Worm (Caenorhabditis elegans) whole organism, midembryonic: ENCODE measurements around the gene C33D9.3.

Experiments
- T22C8.4 ChIP-seq: fragments of 200-800 bp; sonication (Bioruptor generic); IDR thresholded peaks from 2 replicates; pipeline ENCODE4 v1.3.6; 2022; ENCODE audit warnings: missing genetic modification characterization, missing compliant biosample characterization
- cog-1 ChIP-seq: sonication (generic microtip); optimal IDR thresholded peaks from 2 replicates; lab custom pipeline; 2016; ENCODE audit warnings: missing genetic modification characterization, missing compliant biosample characterization
- flt-1 ChIP-seq: fragments of 200-800 bp; sonication (Bioruptor generic); IDR thresholded peaks from 2 replicates; pipeline ENCODE4 v1.3.6; 2022; ENCODE audit warnings: missing genetic modification characterization, missing compliant biosample characterization
- klf-2 ChIP-seq: fragments of 200-800 bp; sonication (Bioruptor generic); conservative IDR thresholded peaks from 2 replicates; pipeline ENCODE4 v1.3.6; 2022; ENCODE audit warnings: missing genetic modification reagents, missing genetic modification characterization, missing compliant biosample characterization
- med-1 ChIP-seq: sonication (generic microtip); optimal IDR thresholded peaks from 2 replicates; lab custom pipeline; 2017; ENCODE audit warnings: missing genetic modification characterization, mild to moderate bottlenecking, missing compliant biosample characterization, antibody characterized with exemption, missing genetic modification reagents; ENCODE audit not compliant: insufficient read depth
- ref-1 ChIP-seq: fragments of 200-800 bp; sonication (Bioruptor generic); conservative IDR thresholded peaks from 2 replicates; pipeline ENCODE4 v1.3.6; 2022; ENCODE audit warnings: missing genetic modification reagents, missing genetic modification characterization, missing compliant biosample characterization
- tab-1 ChIP-seq: fragments of 200-800 bp; sonication (Bioruptor generic); IDR thresholded peaks from 2 replicates; pipeline ENCODE4 v1.3.6; 2022; ENCODE audit warnings: missing genetic modification characterization, missing compliant biosample characterization
- ztf-23 ChIP-seq: fragments of 200-800 bp; sonication (Bioruptor generic); IDR thresholded peaks from 2 replicates; pipeline ENCODE4 v1.3.6; 2022; ENCODE audit warnings: missing genetic modification reagents, missing genetic modification characterization, missing compliant biosample characterization
- ztf-29 ChIP-seq: fragments of 200-800 bp; sonication (Bioruptor generic); IDR thresholded peaks from 2 replicates; pipeline ENCODE4 v1.3.6; 2022; ENCODE audit warnings: missing genetic modification reagents, missing genetic modification characterization, missing compliant biosample characterization

C33D9.3 gene

DNA sequence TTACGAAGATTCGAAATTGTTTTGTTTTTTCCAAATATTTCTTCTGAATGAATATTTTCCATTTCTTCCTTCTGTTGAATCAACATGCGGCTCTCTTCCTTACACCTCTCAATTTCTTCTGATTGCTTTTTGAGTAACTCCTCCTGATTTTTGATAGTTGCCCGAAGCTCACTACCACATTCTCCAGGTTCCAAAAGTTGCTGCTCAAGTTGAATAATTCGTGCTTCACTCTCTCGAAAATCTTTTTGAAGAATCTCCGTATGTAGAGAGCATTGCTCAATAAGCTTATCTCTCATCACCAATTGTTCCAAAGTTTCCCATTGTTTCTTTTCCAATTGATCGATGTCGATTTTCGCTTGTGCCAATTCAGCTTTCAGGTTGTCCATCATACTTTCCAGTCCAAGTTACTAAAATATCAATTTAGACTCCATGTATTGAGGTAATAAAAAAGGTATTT lies 19.9 kb downstream of the C33D9.3 start, which contains the start of gene F20C5.6:
Gene F20C5.6 (minus strand): TSS at position 407 of the 457 bp plus-strand sequence.
- TF ChIP-seq cog-1 (tag; lab: Kevin White, UChicago) = no peak
- TF ChIP-seq tab-1 = no peak
- no peak for TF ChIP-seq ztf-29 (GFP tag; lab: Robert Waterston, UW)
- no peak for TF ChIP-seq flt-1 (GFP tag; lab: Robert Waterston, UW)
- no peak for TF ChIP-seq ref-1 (GFP tag; lab: Robert Waterston, UW)
- no peak for TF ChIP-seq klf-2 (GFP tag; lab: Robert Waterston, UW)
- TF ChIP-seq med-1 (GFP tag; lab: Kevin White, UChicago) = no peak

DNA sequence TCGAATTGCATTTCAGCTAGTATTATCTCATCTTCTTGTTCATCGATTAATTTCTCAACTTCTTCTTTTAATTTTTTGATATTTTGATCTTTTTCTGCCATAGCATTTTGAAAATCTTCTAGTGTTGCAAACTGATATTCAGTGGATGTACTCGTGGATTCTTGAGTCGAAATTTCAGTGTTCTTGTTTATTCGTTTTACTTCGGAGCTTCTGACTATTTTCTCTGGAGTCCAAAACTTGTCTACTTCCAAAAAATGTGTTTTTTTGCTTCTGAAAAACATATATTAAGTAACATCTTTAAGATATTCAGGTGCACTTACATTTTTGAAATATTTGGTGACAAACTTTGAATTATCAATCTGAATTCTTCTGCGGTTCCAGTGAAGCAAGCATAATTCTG lies 23.2 kb downstream of the C33D9.3 start, which contains the start of gene F20C5.5:
Gene F20C5.5 (minus strand): TSS at position 101 of the 400 bp plus-strand sequence.
- no peak for TF ChIP-seq ztf-23 (GFP tag; lab: Robert Waterston, UW)
- no peak for TF ChIP-seq T22C8.4 (GFP tag; lab: Robert Waterston, UW)
- TF ChIP-seq tab-1 = no peak
- no peak for TF ChIP-seq flt-1 (GFP tag; lab: Robert Waterston, UW)
- no peak for TF ChIP-seq klf-2 (GFP tag; lab: Robert Waterston, UW)
- TF ChIP-seq med-1 (GFP tag; lab: Kevin White, UChicago) = no peak
- TF ChIP-seq cog-1 (tag; lab: Kevin White, UChicago) = no peak
- no peak for TF ChIP-seq ref-1 (GFP tag; lab: Robert Waterston, UW)
- TF ChIP-seq ztf-29 (GFP tag; lab: Robert Waterston, UW) = no peak

DNA sequence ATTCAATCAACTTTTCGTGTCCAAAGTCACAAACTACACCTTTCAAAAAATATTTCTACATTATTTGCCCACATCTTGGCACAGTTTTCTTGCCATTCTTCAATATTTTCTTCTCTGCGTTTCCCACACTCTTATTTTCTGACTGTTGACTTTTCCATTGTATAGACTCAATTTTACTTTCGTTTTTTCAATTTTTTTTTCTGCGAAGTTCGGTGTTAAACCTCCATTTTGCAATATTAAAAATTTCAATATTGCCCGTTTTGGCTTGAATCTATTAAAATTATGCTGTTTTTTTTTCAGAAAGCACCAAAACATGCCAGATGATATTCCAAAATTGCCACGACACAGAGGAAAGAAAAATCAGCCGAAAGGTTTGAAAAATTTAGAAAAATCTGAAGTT lies 28.1 kb downstream of the C33D9.3 start, which contains the start of gene cdc-50.B:
Gene cdc-50.B (plus strand): TSS at position 301 of the 400 bp plus-strand sequence.
- no peak for TF ChIP-seq tab-1
- no peak for TF ChIP-seq flt-1 (GFP tag; lab: Robert Waterston, UW)
- no peak for TF ChIP-seq ztf-29 (GFP tag; lab: Robert Waterston, UW)
- TF ChIP-seq cog-1 (tag; lab: Kevin White, UChicago) = no peak
- TF ChIP-seq ztf-23 (GFP tag; lab: Robert Waterston, UW) = no peak
- no peak for TF ChIP-seq klf-2 (GFP tag; lab: Robert Waterston, UW)

DNA sequence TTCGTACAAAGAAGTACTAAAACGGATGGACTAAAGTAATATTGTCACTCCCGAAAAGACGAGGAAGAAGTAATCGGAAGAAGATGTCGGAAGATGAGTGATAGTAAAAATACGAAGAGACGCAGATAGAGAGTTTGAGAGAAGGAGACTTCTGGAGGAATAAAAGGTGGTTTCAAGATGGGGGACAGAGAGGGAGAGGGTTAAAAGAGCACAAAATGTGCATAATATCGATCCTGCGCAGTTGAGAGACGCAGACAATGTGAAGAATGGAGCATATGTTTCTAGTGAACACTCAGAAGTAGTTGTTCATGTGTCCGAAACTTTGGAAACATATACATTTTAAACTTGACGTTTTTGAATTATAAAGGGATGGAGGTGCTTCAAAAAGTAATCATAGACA lies 30.2 kb downstream of the C33D9.3 start:
- TF ChIP-seq ztf-29 (GFP tag; lab: Robert Waterston, UW) (no peak), med-1 (GFP tag; lab: Kevin White, UChicago) (no peak), T22C8.4 (GFP tag; lab: Robert Waterston, UW) (peak; percentile 74), klf-2 (GFP tag; lab: Robert Waterston, UW) (no peak), ztf-23 (GFP tag; lab: Robert Waterston, UW) (no peak), flt-1 (GFP tag; lab: Robert Waterston, UW) (no peak), cog-1 (tag; lab: Kevin White, UChicago) (peak; percentile 47), ref-1 (GFP tag; lab: Robert Waterston, UW) (no peak), tab-1 (no peak)

DNA sequence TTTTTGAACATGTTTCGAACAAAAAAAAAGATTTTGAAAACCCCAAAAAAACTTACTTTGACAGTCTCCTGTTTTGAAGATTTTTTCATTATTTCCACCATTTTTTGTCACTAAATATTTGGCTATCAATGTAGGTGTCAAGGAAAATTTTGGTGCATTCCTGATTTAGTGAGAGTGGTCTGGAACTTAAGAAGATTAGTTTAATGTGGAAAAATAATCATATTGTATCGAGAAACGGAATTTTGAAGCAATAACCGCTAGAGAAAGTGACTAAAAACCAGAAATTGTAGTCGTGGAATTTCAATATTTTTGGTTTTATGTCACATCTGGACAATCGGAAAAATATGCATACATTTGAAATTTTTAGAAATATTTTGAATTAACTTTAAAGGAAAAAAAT lies 30.8 kb downstream of the C33D9.3 start, which contains the start of the genes F20C5.11 and klp-11:
Gene F20C5.11 (minus strand): TSS at position 101 of the 400 bp plus-strand sequence.
Gene klp-11 (minus strand): TSS at position 171 of the 400 bp plus-strand sequence.
- no peak for TF ChIP-seq T22C8.4 (GFP tag; lab: Robert Waterston, UW)
- TF ChIP-seq tab-1 = no peak
- no peak for TF ChIP-seq flt-1 (GFP tag; lab: Robert Waterston, UW)
- TF ChIP-seq ztf-23 (GFP tag; lab: Robert Waterston, UW) = no peak

DNA sequence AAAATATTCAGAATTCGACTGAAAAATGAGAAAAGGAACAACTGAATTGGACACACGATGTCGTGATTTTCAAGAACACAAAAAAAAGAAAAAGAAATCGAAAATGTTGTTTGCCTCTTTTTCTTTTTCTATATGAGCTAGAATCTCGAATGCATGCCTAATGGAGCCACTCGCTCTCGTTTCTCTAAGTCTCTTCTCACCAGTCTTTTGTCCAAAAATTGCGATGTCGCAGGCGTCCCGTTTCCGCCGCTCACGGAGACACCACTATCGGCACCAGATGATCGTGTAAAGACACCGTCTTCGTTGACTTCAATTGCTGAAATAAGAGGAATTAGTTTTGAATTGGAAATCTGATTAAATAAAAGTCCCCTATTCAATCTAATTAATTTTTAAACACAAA lies 34.1 kb downstream of the C33D9.3 start:
- TF ChIP-seq T22C8.4 (GFP tag; lab: Robert Waterston, UW) (no peak), cog-1 (tag; lab: Kevin White, UChicago) (no peak), tab-1 (no peak), med-1 (GFP tag; lab: Kevin White, UChicago) (no peak), flt-1 (GFP tag; lab: Robert Waterston, UW) (no peak), klf-2 (GFP tag; lab: Robert Waterston, UW) (no peak), ztf-29 (GFP tag; lab: Robert Waterston, UW) (no peak), ref-1 (GFP tag; lab: Robert Waterston, UW) (no peak), ztf-23 (GFP tag; lab: Robert Waterston, UW) (no peak)

DNA sequence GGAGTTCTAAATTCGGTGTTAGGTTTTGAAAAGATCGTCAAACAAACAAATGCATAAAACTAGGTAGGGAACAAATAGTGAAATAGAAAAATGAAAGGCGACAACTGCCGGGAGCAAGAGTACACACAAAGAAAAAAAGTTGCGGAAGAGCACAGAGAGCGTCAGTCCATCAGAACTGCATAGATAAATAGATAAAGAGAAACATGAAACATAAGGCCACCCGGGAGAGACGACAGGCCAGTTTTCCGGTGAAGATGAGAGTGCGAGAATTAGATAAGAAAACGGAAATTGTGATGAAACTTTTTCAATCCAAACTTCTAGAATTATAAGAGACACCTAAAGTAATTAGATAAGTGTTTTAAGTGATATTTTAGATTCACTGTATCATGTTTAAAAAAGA lies 35.0 kb downstream of the C33D9.3 start:
- no peak for TF ChIP-seq T22C8.4 (GFP tag; lab: Robert Waterston, UW)

DNA sequence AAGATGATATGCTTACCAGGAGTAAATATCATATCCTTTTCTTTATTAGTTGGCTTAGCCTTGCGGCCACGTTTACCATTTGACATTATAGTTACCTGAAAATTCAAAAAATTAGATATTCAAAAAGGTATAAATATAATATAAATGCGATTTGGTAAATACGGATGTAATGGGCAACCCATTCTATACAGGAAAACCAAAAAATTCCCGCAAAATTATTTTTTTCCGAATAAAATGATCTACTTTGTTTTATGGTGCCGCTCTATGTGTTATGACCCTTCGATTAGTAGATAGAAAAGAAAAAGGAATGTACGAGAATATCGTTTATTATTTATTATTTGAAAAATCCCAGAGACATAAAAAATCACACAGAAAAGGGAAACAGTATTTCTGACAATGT lies 38.0 kb downstream of the C33D9.3 start, which contains the start of gene elli-1:
Gene elli-1 (minus strand): TSS at position 101 of the 400 bp plus-strand sequence.
- TF ChIP-seq ztf-23 (GFP tag; lab: Robert Waterston, UW) = no peak
- no peak for TF ChIP-seq med-1 (GFP tag; lab: Kevin White, UChicago)
- no peak for TF ChIP-seq ztf-29 (GFP tag; lab: Robert Waterston, UW)
- TF ChIP-seq flt-1 (GFP tag; lab: Robert Waterston, UW) = no peak
- TF ChIP-seq ref-1 (GFP tag; lab: Robert Waterston, UW) = no peak
- no peak for TF ChIP-seq tab-1
- TF ChIP-seq klf-2 (GFP tag; lab: Robert Waterston, UW) = no peak
- TF ChIP-seq T22C8.4 (GFP tag; lab: Robert Waterston, UW) = no peak
- no peak for TF ChIP-seq cog-1 (tag; lab: Kevin White, UChicago)

DNA sequence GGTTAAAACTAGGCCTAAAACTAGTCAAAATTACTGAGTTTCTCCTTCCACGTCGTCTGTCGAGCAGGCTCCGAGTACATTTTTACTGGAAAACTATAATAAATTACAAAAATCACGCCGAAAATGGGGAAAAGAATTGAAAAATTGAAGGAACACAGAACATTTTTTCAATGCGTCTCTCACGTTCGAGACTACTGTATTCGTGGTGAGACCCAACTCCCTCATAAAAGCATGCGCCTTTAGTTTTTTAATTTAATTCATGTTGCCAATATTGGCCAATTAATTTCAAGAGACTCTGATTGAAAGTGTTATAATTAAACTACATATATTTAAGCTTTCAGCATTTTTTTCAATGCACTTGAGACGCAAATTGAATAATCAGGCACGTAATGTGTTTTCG lies 38.6 kb downstream of the C33D9.3 start:
- no peak for TF ChIP-seq ztf-23 (GFP tag; lab: Robert Waterston, UW)
- no peak for TF ChIP-seq ref-1 (GFP tag; lab: Robert Waterston, UW)

DNA sequence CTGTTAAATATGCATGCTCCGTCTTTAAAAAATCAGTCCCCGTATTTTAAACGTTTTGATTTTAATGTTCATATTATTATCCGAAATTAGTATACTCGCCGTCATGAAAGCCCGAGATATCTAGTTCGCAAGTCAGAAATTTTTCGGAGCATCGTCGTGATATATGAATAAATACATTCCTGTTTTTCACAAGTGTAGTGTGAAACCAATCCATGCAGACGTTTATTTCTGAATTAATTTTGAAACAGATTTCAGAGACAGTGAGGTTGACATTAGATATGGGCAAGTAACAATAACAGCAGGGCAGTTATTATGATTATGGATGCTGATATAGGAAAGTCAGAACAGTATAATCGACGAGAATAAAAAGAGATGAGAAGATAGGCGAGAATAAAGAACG lies 40.2 kb downstream of the C33D9.3 start:
- TF ChIP-seq tab-1 (no peak), flt-1 (GFP tag; lab: Robert Waterston, UW) (no peak), ztf-29 (GFP tag; lab: Robert Waterston, UW) (no peak), klf-2 (GFP tag; lab: Robert Waterston, UW) (no peak), cog-1 (tag; lab: Kevin White, UChicago) (no peak), T22C8.4 (GFP tag; lab: Robert Waterston, UW) (no peak), ztf-23 (GFP tag; lab: Robert Waterston, UW) (no peak), ref-1 (GFP tag; lab: Robert Waterston, UW) (no peak), med-1 (GFP tag; lab: Kevin White, UChicago) (no peak)
